Fruit fly (Drosophila melanogaster) whole organism, embryonic: ENCODE data around the gene CG31638.

ENCODE experiments used
- Aef1 ChIP-seq: fragments of 200-800 bp; sonication (Bioruptor generic); IDR thresholded peaks from 3 replicates; pipeline ENCODE4 v1.3.6; 2022; ENCODE audit warnings: missing biosample characterization, missing genetic modification characterization
- B-H1 ChIP-seq: fragments of 200-800 bp; sonication (Bioruptor generic); IDR thresholded peaks from 3 replicates; pipeline ENCODE4 v1.3.6; 2022; ENCODE audit warnings: missing biosample characterization, missing genetic modification characterization
- CG11398 ChIP-seq: fragments of 200-800 bp; sonication (Bioruptor generic); optimal IDR thresholded peaks from 2 replicates; lab custom pipeline; 2016; ENCODE audit warnings: missing biosample characterization, missing genetic modification characterization
- CG11723 ChIP-seq: fragments of 200-800 bp; sonication (Bioruptor generic); optimal IDR thresholded peaks from 2 replicates; lab custom pipeline; 2017; ENCODE audit warnings: missing biosample characterization, mild to moderate bottlenecking, missing genetic modification characterization
- CG12071 ChIP-seq: fragments of 200-800 bp; sonication (Bioruptor generic); optimal IDR thresholded peaks from 3 replicates; lab custom pipeline; 2018; ENCODE audit warnings: missing biosample characterization, mild to moderate bottlenecking, missing genetic modification characterization
- CG13123 ChIP-seq: fragments of 200-800 bp; sonication (Bioruptor generic); optimal IDR thresholded peaks from 2 replicates; lab custom pipeline; 2016; ENCODE audit warnings: missing biosample characterization, missing genetic modification characterization
- CG13296 ChIP-seq: fragments of 200-800 bp; sonication (Bioruptor generic); optimal IDR thresholded peaks from 3 replicates; lab custom pipeline; 2018; ENCODE audit warnings: missing biosample characterization, mild to moderate bottlenecking, missing genetic modification characterization
- CG14014 ChIP-seq: fragments of 200-800 bp; sonication (Bioruptor generic); IDR thresholded peaks from 2 replicates; pipeline ENCODE4 v1.3.6; 2022; ENCODE audit warnings: missing biosample characterization, missing genetic modification characterization
- CG14050 ChIP-seq: fragments of 200-800 bp; sonication (Bioruptor generic); IDR thresholded peaks from 3 replicates; pipeline ENCODE4 v1.3.6; 2022; ENCODE audit warnings: missing biosample characterization, missing genetic modification characterization
- CG14965 ChIP-seq: fragments of 200-800 bp; sonication (Bioruptor generic); optimal IDR thresholded peaks from 2 replicates; lab custom pipeline; 2016; ENCODE audit warnings: missing biosample characterization, missing genetic modification characterization, borderline replicate concordance
- CG1529 ChIP-seq: fragments of 200-800 bp; sonication (Bioruptor generic); optimal IDR thresholded peaks from 3 replicates; lab custom pipeline; 2018; ENCODE audit warnings: missing biosample characterization, missing genetic modification characterization
- CG17385 ChIP-seq: fragments of 200-800 bp; sonication (Bioruptor generic); optimal IDR thresholded peaks from 3 replicates; lab custom pipeline; 2018; ENCODE audit warnings: missing biosample characterization, mild to moderate bottlenecking, missing genetic modification characterization
- CG3281 ChIP-seq: fragments of 200-800 bp; sonication (Bioruptor generic); optimal IDR thresholded peaks from 3 replicates; lab custom pipeline; 2017; ENCODE audit warnings: missing biosample characterization, mild to moderate bottlenecking, missing genetic modification characterization
- CG42726 ChIP-seq: fragments of 200-800 bp; sonication (Bioruptor generic); IDR thresholded peaks from 2 replicates; pipeline ENCODE4 v1.3.6; 2022; ENCODE audit warnings: missing biosample characterization, missing genetic modification characterization; ENCODE audit not compliant: partially characterized antibody
- CG4360 ChIP-seq: fragments of 200-800 bp; sonication (Bioruptor generic); IDR thresholded peaks from 2 replicates; pipeline ENCODE4 v1.3.6; 2022; ENCODE audit warnings: missing biosample characterization, missing genetic modification characterization
- CG4730 ChIP-seq: fragments of 200-800 bp; sonication (Bioruptor generic); IDR thresholded peaks from 2 replicates; pipeline ENCODE4 v1.3.6; 2022; ENCODE audit warnings: missing biosample characterization, missing genetic modification characterization
- CG4820 ChIP-seq: fragments of 200-800 bp; sonication (Bioruptor generic); optimal IDR thresholded peaks from 3 replicates; lab custom pipeline; 2016; ENCODE audit warnings: missing biosample characterization, missing genetic modification characterization
- CG6791 ChIP-seq: fragments of 200-800 bp; sonication (Bioruptor generic); IDR thresholded peaks from 3 replicates; pipeline ENCODE4 v1.3.6; 2022; ENCODE audit warnings: missing biosample characterization, missing genetic modification characterization; ENCODE audit not compliant: partially characterized antibody
- CG7357 ChIP-seq: fragments of 200-800 bp; sonication (Bioruptor generic); IDR thresholded peaks from 3 replicates; pipeline ENCODE4 v1.3.6; 2022; ENCODE audit warnings: missing biosample characterization, missing genetic modification characterization
- CG8089 ChIP-seq: fragments of 200-800 bp; sonication (Bioruptor generic); optimal IDR thresholded peaks from 3 replicates; lab custom pipeline; 2016; ENCODE audit warnings: missing biosample characterization, missing genetic modification characterization
- CG8359 ChIP-seq: fragments of 200-800 bp; sonication (Bioruptor generic); optimal IDR thresholded peaks from 2 replicates; lab custom pipeline; 2017; ENCODE audit warnings: missing biosample characterization, mild to moderate bottlenecking, missing genetic modification characterization, borderline replicate concordance
- CG9727 ChIP-seq: fragments of 200-800 bp; sonication (Bioruptor generic); optimal IDR thresholded peaks from 3 replicates; lab custom pipeline; 2017; ENCODE audit warnings: missing biosample characterization, mild to moderate bottlenecking, missing genetic modification characterization
- CTCF ChIP-seq: fragments of 200-800 bp; sonication (Bioruptor generic); optimal IDR thresholded peaks from 2 replicates; lab custom pipeline; 2017; ENCODE audit warnings: missing biosample characterization, mild to moderate bottlenecking, missing genetic modification characterization, moderate library complexity
- D19B ChIP-seq: fragments of 200-800 bp; sonication (Bioruptor generic); optimal IDR thresholded peaks from 2 replicates; lab custom pipeline; 2017; ENCODE audit warnings: missing biosample characterization, mild to moderate bottlenecking, missing genetic modification characterization
- Dad ChIP-seq: fragments of 200-800 bp; sonication (Bioruptor generic); optimal IDR thresholded peaks from 3 replicates; lab custom pipeline; 2016; ENCODE audit warnings: missing biosample characterization, missing genetic modification characterization
- Dbx ChIP-seq: fragments of 200-800 bp; sonication (Bioruptor generic); IDR thresholded peaks from 3 replicates; pipeline ENCODE4 v1.3.6; 2022; ENCODE audit warnings: missing biosample characterization, missing genetic modification characterization
- Deaf1 ChIP-seq: fragments of 200-800 bp; optimal IDR thresholded peaks from 3 replicates; lab custom pipeline; 2019; ENCODE audit warnings: missing biosample characterization, mild to moderate bottlenecking, missing genetic modification characterization, moderate library complexity
- Doc2 ChIP-seq: fragments of 200-800 bp; sonication (Bioruptor generic); IDR thresholded peaks from 2 replicates; pipeline ENCODE4 v1.3.6; 2022; ENCODE audit warnings: missing biosample characterization, missing genetic modification characterization
- Dref ChIP-seq: fragments of 200-800 bp; sonication (Bioruptor generic); IDR thresholded peaks from 2 replicates; pipeline ENCODE4 v1.3.6; 2022; ENCODE audit warnings: missing biosample characterization, missing genetic modification characterization
- Fer1 ChIP-seq: fragments of 200-800 bp; sonication (Bioruptor generic); optimal IDR thresholded peaks from 2 replicates; lab custom pipeline; 2017; ENCODE audit warnings: missing biosample characterization, mild to moderate bottlenecking, missing genetic modification characterization
- GATAe ChIP-seq: fragments of 200-800 bp; sonication (Bioruptor generic); conservative IDR thresholded peaks from 2 replicates; pipeline ENCODE4 v1.3.6; 2022; ENCODE audit warnings: missing biosample characterization, missing genetic modification characterization
- MBD-R2 ChIP-seq: fragments of 200-800 bp; sonication (Bioruptor generic); IDR thresholded peaks from 2 replicates; pipeline ENCODE4 v1.3.6; 2022; ENCODE audit warnings: missing biosample characterization, missing genetic modification characterization
- NK7.1 ChIP-seq: fragments of 200-800 bp; sonication (Bioruptor generic); optimal IDR thresholded peaks from 3 replicates; lab custom pipeline; 2016; ENCODE audit warnings: missing biosample characterization, missing genetic modification characterization
- TFAM ChIP-seq: fragments of 200-800 bp; sonication (Bioruptor generic); optimal IDR thresholded peaks from 2 replicates; lab custom pipeline; 2017; ENCODE audit warnings: missing biosample characterization, missing genetic modification characterization, inconsistent platforms
- bbx ChIP-seq: fragments of 200-800 bp; sonication (Bioruptor generic); IDR thresholded peaks from 2 replicates; pipeline ENCODE4 v1.3.6; 2022; ENCODE audit warnings: missing biosample characterization, missing genetic modification characterization; ENCODE audit not compliant: partially characterized antibody
- corto ChIP-seq: fragments of 200-800 bp; sonication (Bioruptor generic); optimal IDR thresholded peaks from 2 replicates; lab custom pipeline; 2016; ENCODE audit warnings: missing biosample characterization, mild to moderate bottlenecking, missing genetic modification characterization, moderate library complexity
- dm ChIP-seq: fragments of 200-800 bp; sonication (Bioruptor generic); optimal IDR thresholded peaks from 3 replicates; lab custom pipeline; 2016; ENCODE audit warnings: missing biosample characterization, missing genetic modification characterization
- dmrt99B ChIP-seq: fragments of 200-800 bp; sonication (Bioruptor generic); optimal IDR thresholded peaks from 2 replicates; lab custom pipeline; 2018; ENCODE audit warnings: missing biosample characterization, mild to moderate bottlenecking, missing genetic modification characterization, moderate library complexity
- dysf ChIP-seq: fragments of 200-800 bp; sonication (Bioruptor generic); IDR thresholded peaks from 3 replicates; pipeline ENCODE4 v1.3.6; 2022; ENCODE audit warnings: missing biosample characterization, missing genetic modification characterization
- hbn ChIP-seq: fragments of 200-800 bp; sonication (Bioruptor generic); IDR thresholded peaks from 2 replicates; pipeline ENCODE4 v1.3.6; 2022; ENCODE audit warnings: missing biosample characterization, missing genetic modification characterization; ENCODE audit not compliant: partially characterized antibody
- lilli ChIP-seq: fragments of 200-800 bp; sonication (Bioruptor generic); optimal IDR thresholded peaks from 3 replicates; lab custom pipeline; 2016; ENCODE audit warnings: missing biosample characterization, missing genetic modification characterization
- nerfin-2 ChIP-seq: fragments of 200-800 bp; sonication (Bioruptor generic); IDR thresholded peaks from 2 replicates; pipeline ENCODE4 v1.3.6; 2022; ENCODE audit warnings: missing biosample characterization, missing genetic modification characterization; ENCODE audit not compliant: partially characterized antibody
- org-1 ChIP-seq: fragments of 200-800 bp; sonication (Bioruptor generic); optimal IDR thresholded peaks from 2 replicates; lab custom pipeline; 2017; ENCODE audit warnings: missing biosample characterization, missing genetic modification characterization
- p53 ChIP-seq: fragments of 200-800 bp; sonication (Bioruptor generic); optimal IDR thresholded peaks from 2 replicates; lab custom pipeline; 2016; ENCODE audit warnings: missing biosample characterization, missing genetic modification characterization
- psq ChIP-seq: fragments of 200-800 bp; sonication (Bioruptor generic); optimal IDR thresholded peaks from 2 replicates; lab custom pipeline; 2017; ENCODE audit warnings: missing biosample characterization, missing genetic modification characterization
- shn ChIP-seq: fragments of 200-800 bp; sonication (Bioruptor generic); optimal IDR thresholded peaks from 3 replicates; lab custom pipeline; 2016; ENCODE audit warnings: missing biosample characterization, missing genetic modification characterization
- tap ChIP-seq: fragments of 200-800 bp; optimal IDR thresholded peaks from 3 replicates; lab custom pipeline; 2019; ENCODE audit warnings: missing biosample characterization, mild to moderate bottlenecking, missing genetic modification characterization, moderate library complexity
- tna ChIP-seq: fragments of 200-800 bp; sonication (Bioruptor generic); IDR thresholded peaks from 2 replicates; pipeline ENCODE4 v1.3.6; 2022; ENCODE audit warnings: missing biosample characterization, missing genetic modification characterization; ENCODE audit not compliant: partially characterized antibody
- toy ChIP-seq: fragments of 200-800 bp; sonication (Bioruptor generic); IDR thresholded peaks from 2 replicates; pipeline ENCODE4 v1.3.6; 2022; ENCODE audit warnings: missing biosample characterization, missing genetic modification characterization
- wor ChIP-seq: fragments of 200-800 bp; sonication (Bioruptor generic); IDR thresholded peaks from 2 replicates; pipeline ENCODE4 v1.3.6; 2022; ENCODE audit warnings: missing biosample characterization, missing genetic modification characterization
- z ChIP-seq: fragments of 200-800 bp; sonication (Bioruptor generic); IDR thresholded peaks from 3 replicates; pipeline ENCODE4 v1.3.6; 2022; ENCODE audit warnings: missing biosample characterization, missing genetic modification characterization

CG31638 gene

dm6 chr2L:6479226-6479906 is 11.5 kb upstream of the CG31638 start (continued):
- TF ChIP-seq p53 (GFP tag; lab: Kevin White, UChicago) (no peak), toy (GFP tag; lab: Robert Waterston, UW) (no peak), Fer1 (peak; percentile 85), CG42726 (GFP tag; lab: Robert Waterston, UW) (no peak), CG6791 (GFP tag; lab: Robert Waterston, UW) (no peak), CG1529 (GFP tag; lab: Kevin White, UChicago) (peak; percentile 19), CG4820 (GFP tag; lab: Kevin White, UChicago) (no peak), Dref (GFP tag; lab: Robert Waterston, UW) (no peak), GATAe (GFP tag; lab: Robert Waterston, UW) (no peak), CG11398 (GFP tag; lab: Kevin White, UChicago) (no peak), B-H1 (GFP tag; lab: Robert Waterston, UW) (no peak; the same call in 2 of the 3 replicates), lilli (GFP tag; lab: Kevin White, UChicago) (no peak), dysf (GFP tag; lab: Robert Waterston, UW) (peak; percentile 21; the same call in 1 of the 3 replicates), CG3281 (GFP tag; lab: Kevin White, UChicago) (peak; percentile 43), CTCF (no peak), CG4360 (GFP tag; lab: Robert Waterston, UW) (peak; percentile 23; the same call in 1 of the 2 replicates), corto (GFP tag; lab: Kevin White, UChicago) (no peak), CG14050 (GFP tag; lab: Robert Waterston, UW) (no peak), CG4730 (no peak), tna (GFP tag; lab: Robert Waterston, UW) (no peak), wor (no peak), Dad (GFP tag; lab: Kevin White, UChicago) (no peak), CG7357 (GFP tag; lab: Robert Waterston, UW) (no peak), CG13296 (peak; percentile 83), CG14965 (GFP tag; lab: Kevin White, UChicago) (no peak), z (GFP tag; lab: Robert Waterston, UW) (no peak), nerfin-2 (no peak), NK7.1 (GFP tag; lab: Kevin White, UChicago) (no peak), bbx (GFP tag; lab: Robert Waterston, UW) (0 out of 2 replicates have a peak, but pooled peaks have one; percentile 33), CG12071 (GFP tag; lab: Kevin White, UChicago) (peak; percentile 80), CG11723 (peak; percentile 15), dmrt99B (peak; percentile 29), CG17385 (GFP tag; lab: Kevin White, UChicago) (peak; percentile 20), MBD-R2 (GFP tag; lab: Robert Waterston, UW) (no peak), CG14014 (GFP tag; lab: Robert Waterston, UW) (peak; percentile 12; the same call in 1 of the 2 replicates), D19B (no peak), Doc2 (no peak), CG13123 (GFP tag; lab: Kevin White, UChicago) (no peak), CG8359 (GFP tag; lab: Kevin White, UChicago) (no peak), org-1 (GFP tag; lab: Kevin White, UChicago) (peak; percentile 28), CG8089 (GFP tag; lab: Kevin White, UChicago) (no peak), psq (GFP tag; lab: Kevin White, UChicago) (no peak), dm (peak; percentile 14), shn (GFP tag; lab: Kevin White, UChicago) (no peak), CG9727 (GFP tag; lab: Kevin White, UChicago) (peak; percentile 23), hbn (GFP tag; lab: Robert Waterston, UW) (no peak), tap (tag; lab: Kevin White, UChicago) (peak; percentile 55), Aef1 (GFP tag; lab: Robert Waterston, UW) (no peak), Dbx (no peak), Deaf1 (tag; lab: Kevin White, UChicago) (peak; percentile 100), TFAM (GFP tag; lab: Kevin White, UChicago) (no peak)
